Fruit fly (Drosophila melanogaster) whole organism, wandering third instar larva: Measurements from ENCODE around the gene CG14440.

Experiments used
- CG32264 ChIP-seq: fragments of 200-800 bp; sonication (Bioruptor generic); optimal IDR thresholded peaks from 2 replicates; lab custom pipeline; 2016; ENCODE audit warnings: missing biosample characterization, missing genetic modification characterization
- Dfd ChIP-seq: fragments of >200 bp; optimal IDR thresholded peaks from 2 replicates; lab custom pipeline; 2017; ENCODE audit warnings: missing biosample characterization, missing genetic modification characterization
- Hr83 ChIP-seq: fragments of 200-300 bp; sonication (Bioruptor generic); optimal IDR thresholded peaks from 2 replicates; lab custom pipeline; 2016; ENCODE audit warnings: missing biosample characterization, mild to moderate bottlenecking, missing genetic modification characterization, moderate library complexity; ENCODE audit not compliant: poor library complexity, severe bottlenecking

DNA sequence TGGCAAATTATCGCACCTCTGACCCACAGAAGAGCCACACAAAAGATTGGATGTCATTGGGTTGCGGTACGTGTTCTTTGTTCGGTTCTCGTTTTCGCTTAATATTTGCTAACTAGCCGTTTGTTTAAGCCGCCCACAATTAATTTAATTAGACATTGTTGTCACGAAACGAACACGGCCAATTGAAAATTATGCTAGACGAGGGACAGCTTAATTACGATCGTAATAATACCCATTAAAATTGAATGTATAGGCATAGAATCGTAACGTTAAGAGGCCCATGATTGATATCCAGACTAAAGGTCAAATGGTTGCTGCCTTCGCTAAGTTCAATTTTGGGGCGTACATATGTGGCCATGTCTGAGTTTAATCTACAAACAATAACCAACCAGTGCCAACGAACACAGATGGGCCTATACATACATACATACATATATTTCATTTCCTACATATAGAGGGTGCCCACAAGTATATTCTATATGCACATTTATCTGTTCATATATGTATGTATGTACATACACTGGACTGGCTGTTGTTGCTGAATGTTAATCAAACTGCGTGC lies 30.3 kb upstream of the CG14440 start:
- TF ChIP-seq Hr83 (GFP tag; lab: Kevin White, UChicago), result no peak
- TF ChIP-seq Dfd (GFP tag; lab: Kevin White, UChicago), result no peak
- no peak for TF ChIP-seq CG32264 (GFP tag; lab: Kevin White, UChicago)
